Worm (Caenorhabditis elegans) whole organism, midembryonic: ENCODE measurements around the gene rps-9.

Source experiments
- T22C8.4 ChIP-seq: fragments of 200-800 bp; sonication (Bioruptor generic); IDR thresholded peaks from 2 replicates; pipeline ENCODE4 v1.3.6; 2022; ENCODE audit warnings: missing genetic modification characterization, missing compliant biosample characterization
- cog-1 ChIP-seq: sonication (generic microtip); optimal IDR thresholded peaks from 2 replicates; lab custom pipeline; 2016; ENCODE audit warnings: missing genetic modification characterization, missing compliant biosample characterization
- flt-1 ChIP-seq: fragments of 200-800 bp; sonication (Bioruptor generic); IDR thresholded peaks from 2 replicates; pipeline ENCODE4 v1.3.6; 2022; ENCODE audit warnings: missing genetic modification characterization, missing compliant biosample characterization
- klf-2 ChIP-seq: fragments of 200-800 bp; sonication (Bioruptor generic); conservative IDR thresholded peaks from 2 replicates; pipeline ENCODE4 v1.3.6; 2022; ENCODE audit warnings: missing genetic modification reagents, missing genetic modification characterization, missing compliant biosample characterization
- med-1 ChIP-seq: sonication (generic microtip); optimal IDR thresholded peaks from 2 replicates; lab custom pipeline; 2017; ENCODE audit warnings: missing genetic modification characterization, mild to moderate bottlenecking, missing compliant biosample characterization, antibody characterized with exemption, missing genetic modification reagents; ENCODE audit not compliant: insufficient read depth
- ref-1 ChIP-seq: fragments of 200-800 bp; sonication (Bioruptor generic); conservative IDR thresholded peaks from 2 replicates; pipeline ENCODE4 v1.3.6; 2022; ENCODE audit warnings: missing genetic modification reagents, missing genetic modification characterization, missing compliant biosample characterization
- tab-1 ChIP-seq: fragments of 200-800 bp; sonication (Bioruptor generic); IDR thresholded peaks from 2 replicates; pipeline ENCODE4 v1.3.6; 2022; ENCODE audit warnings: missing genetic modification characterization, missing compliant biosample characterization
- ztf-23 ChIP-seq: fragments of 200-800 bp; sonication (Bioruptor generic); IDR thresholded peaks from 2 replicates; pipeline ENCODE4 v1.3.6; 2022; ENCODE audit warnings: missing genetic modification reagents, missing genetic modification characterization, missing compliant biosample characterization
- ztf-29 ChIP-seq: fragments of 200-800 bp; sonication (Bioruptor generic); IDR thresholded peaks from 2 replicates; pipeline ENCODE4 v1.3.6; 2022; ENCODE audit warnings: missing genetic modification reagents, missing genetic modification characterization, missing compliant biosample characterization

ce11 chrII:11142571-11142970, 16.4 kb upstream of the rps-9 start, which contains the start of gene arrd-6:
- no peak for TF ChIP-seq tab-1 (GFP tag; lab: Robert Waterston, UW)
- no peak for TF ChIP-seq med-1 (GFP tag; lab: Kevin White, UChicago)
- no peak for TF ChIP-seq ztf-23 (GFP tag; lab: Robert Waterston, UW)
- TF ChIP-seq ref-1 (GFP tag; lab: Robert Waterston, UW) = no peak
- TF ChIP-seq cog-1 (tag; lab: Kevin White, UChicago) = no peak
- TF ChIP-seq klf-2 (GFP tag; lab: Robert Waterston, UW) = no peak
- no peak for TF ChIP-seq ztf-29
- TF ChIP-seq flt-1 = no peak
- no peak for TF ChIP-seq T22C8.4 (GFP tag; lab: Robert Waterston, UW)
